Worm (Caenorhabditis elegans) whole organism, young adult: Measurements from ENCODE around the gene C33G3.4.

ENCODE experiments used
- F33H1.4 ChIP-seq: fragments of 200-800 bp; sonication (Bioruptor generic); IDR thresholded peaks from 2 replicates; pipeline ENCODE4 v1.3.6; 2022; ENCODE audit warnings: missing genetic modification reagents, missing genetic modification characterization, missing compliant biosample characterization
- T07F8.4 ChIP-seq: sonication (generic microtip); optimal IDR thresholded peaks from 2 replicates; lab custom pipeline; 2016; ENCODE audit warnings: mild to moderate bottlenecking, missing genetic modification characterization, moderate library complexity, missing compliant biosample characterization
- ZK185.1 ChIP-seq: sonication (generic microtip); optimal IDR thresholded peaks from 2 replicates; lab custom pipeline; 2016; ENCODE audit warnings: mild to moderate bottlenecking, missing genetic modification characterization, missing compliant biosample characterization; ENCODE audit not compliant: poor library complexity, severe bottlenecking
- bed-1 ChIP-seq: fragments of 200-800 bp; sonication (Bioruptor generic); IDR thresholded peaks from 2 replicates; pipeline ENCODE4 v1.3.6; 2022; ENCODE audit warnings: missing genetic modification reagents, missing genetic modification characterization, missing compliant biosample characterization
- ceh-40 ChIP-seq: fragments of 200-800 bp; sonication (Bioruptor generic); IDR thresholded peaks from 2 replicates; pipeline ENCODE4 v1.3.6; 2022; ENCODE audit warnings: missing genetic modification characterization, missing compliant biosample characterization
- egrh-3 ChIP-seq: fragments of 200-800 bp; sonication (Bioruptor generic); IDR thresholded peaks from 2 replicates; pipeline ENCODE4 v1.3.6; 2022; ENCODE audit warnings: missing genetic modification reagents, missing genetic modification characterization, missing compliant biosample characterization
- fkh-3 ChIP-seq: sonication (generic microtip); optimal IDR thresholded peaks from 2 replicates; lab custom pipeline; 2016; ENCODE audit warnings: mild to moderate bottlenecking, missing genetic modification characterization, missing compliant biosample characterization
- hmg-20 ChIP-seq: fragments of 200-800 bp; sonication (Bioruptor generic); IDR thresholded peaks from 2 replicates; pipeline ENCODE4 v1.3.6; 2022; ENCODE audit warnings: missing genetic modification reagents, missing genetic modification characterization, missing compliant biosample characterization
- lin-40 ChIP-seq: sonication (generic microtip); optimal IDR thresholded peaks from 2 replicates; lab custom pipeline; 2016; ENCODE audit warnings: missing genetic modification characterization, mild to moderate bottlenecking, missing compliant biosample characterization, missing genotype, missing genetic modification reagents
- rec-8 ChIP-seq, 2 experiments: sonication (generic microtip); optimal IDR thresholded peaks; 2 replicates each; lab custom pipeline; 2016; ENCODE audit warnings: mild to moderate bottlenecking in 2 of 2, missing genetic modification characterization in 2 of 2, missing genetic modification reagents in 2 of 2, missing genotype in 2 of 2, missing biosample characterization in 1 of 2, missing compliant biosample characterization in 1 of 2, moderate library complexity in 1 of 2
- unc-130 ChIP-seq: sonication (generic microtip); optimal IDR thresholded peaks from 2 replicates; lab custom pipeline; 2016; ENCODE audit warnings: missing genetic modification reagents, missing genetic modification characterization, missing compliant biosample characterization

ce11 chrX:14115480-14116161 is 44.7 kb downstream of the C33G3.4 start, which contains the start of gene F28H6.7:
- TF ChIP-seq rec-8 (tag; optimal IDR thresholded peaks at IDR 0.05; lab: Kevin White, UChicago) (peak; percentile 27 to 54), ZK185.1 (no peak), F33H1.4 (GFP tag; lab: Robert Waterston, UW) (no peak), lin-40 (tag; lab: Kevin White, UChicago) (peak; percentile 44), unc-130 (GFP tag; lab: Kevin White, UChicago) (peak; percentile 32), ceh-40 (GFP tag; lab: Robert Waterston, UW) (0 out of 2 replicates have a peak, but pooled peaks have one; percentile 73), egrh-3 (GFP tag; lab: Robert Waterston, UW) (peak; percentile 27; the same call in 1 of the 2 replicates), hmg-20 (GFP tag; lab: Robert Waterston, UW) (peak; percentile 76; the same call in 1 of the 2 replicates), T07F8.4 (tag; lab: Kevin White, UChicago) (peak; percentile 41), fkh-3 (tag; lab: Kevin White, UChicago) (no peak), bed-1 (GFP tag; lab: Robert Waterston, UW) (no peak)
